Fruit fly (Drosophila melanogaster) whole organism, prepupa: ENCODE results near the gene CG17734.

Source experiments
- Blimp-1 ChIP-seq: fragments of 200-800 bp; sonication (Bioruptor generic); optimal IDR thresholded peaks from 3 replicates; lab custom pipeline; 2017; ENCODE audit warnings: missing biosample characterization, missing genetic modification characterization, mild to moderate bottlenecking, moderate library complexity, missing genetic modification reagents
- CG11294 ChIP-seq: fragments of 200-800 bp; sonication (Bioruptor generic); IDR thresholded peaks from 2 replicates; pipeline ENCODE4 v1.3.6; 2022; ENCODE audit warnings: missing biosample characterization, missing genetic modification characterization
- CG11762 ChIP-seq: fragments of 200-800 bp; sonication (Bioruptor generic); optimal IDR thresholded peaks from 3 replicates; lab custom pipeline; 2016; ENCODE audit warnings: missing biosample characterization, missing genetic modification characterization; ENCODE audit not compliant: insufficient read depth
- CG11902 ChIP-seq: fragments of 200-800 bp; sonication (Bioruptor generic); optimal IDR thresholded peaks from 3 replicates; lab custom pipeline; 2016; ENCODE audit warnings: missing biosample characterization, missing genetic modification characterization
- CG15336 ChIP-seq: fragments of 200-800 bp; sonication (Bioruptor generic); IDR thresholded peaks from 2 replicates; pipeline ENCODE4 v1.3.6; 2022; ENCODE audit warnings: missing biosample characterization, missing genetic modification characterization
- CG1621 ChIP-seq: fragments of 200-800 bp; sonication (Bioruptor generic); optimal IDR thresholded peaks from 3 replicates; lab custom pipeline; 2018; ENCODE audit warnings: missing biosample characterization, mild to moderate bottlenecking, missing genetic modification characterization
- CG3032 ChIP-seq: fragments of 200-800 bp; optimal IDR thresholded peaks from 2 replicates; lab custom pipeline; 2019; ENCODE audit warnings: missing biosample characterization, mild to moderate bottlenecking, missing genetic modification characterization, moderate library complexity
- CG31627 ChIP-seq: fragments of 200-800 bp; sonication (Bioruptor generic); optimal IDR thresholded peaks from 3 replicates; lab custom pipeline; 2016; ENCODE audit warnings: missing biosample characterization, missing genetic modification characterization
- CG34406 ChIP-seq: fragments of 200-800 bp; sonication (Bioruptor generic); optimal IDR thresholded peaks from 3 replicates; lab custom pipeline; 2016; ENCODE audit warnings: missing biosample characterization, missing genetic modification characterization
- CG4318 ChIP-seq: fragments of 200-800 bp; sonication (Bioruptor generic); optimal IDR thresholded peaks from 3 replicates; lab custom pipeline; 2017; ENCODE audit warnings: missing biosample characterization, mild to moderate bottlenecking, missing genetic modification characterization
- CG6163 ChIP-seq: fragments of 200-800 bp; sonication (Bioruptor generic); IDR thresholded peaks from 3 replicates; pipeline ENCODE4 v1.3.6; 2022; ENCODE audit warnings: missing biosample characterization, missing genetic modification characterization
- CG6276 ChIP-seq: fragments of 200-800 bp; sonication (Bioruptor generic); optimal IDR thresholded peaks from 2 replicates; lab custom pipeline; 2017; ENCODE audit warnings: missing biosample characterization, mild to moderate bottlenecking, missing genetic modification characterization
- CG6808 ChIP-seq: fragments of 200-800 bp; sonication (Bioruptor generic); optimal IDR thresholded peaks from 3 replicates; lab custom pipeline; 2017; ENCODE audit warnings: missing biosample characterization, missing genetic modification characterization, mild to moderate bottlenecking, moderate library complexity, missing genetic modification reagents
- CG6854 ChIP-seq: fragments of 200-800 bp; sonication (Bioruptor generic); optimal IDR thresholded peaks from 2 replicates; lab custom pipeline; 2017; ENCODE audit warnings: missing biosample characterization, mild to moderate bottlenecking, missing genetic modification characterization
- CG7368 ChIP-seq: fragments of 200-800 bp; sonication (Bioruptor generic); optimal IDR thresholded peaks from 3 replicates; lab custom pipeline; 2016; ENCODE audit warnings: missing biosample characterization, missing genetic modification characterization
- CG8119 ChIP-seq: fragments of 200-800 bp; sonication (Bioruptor generic); IDR thresholded peaks from 3 replicates; pipeline ENCODE4 v1.3.6; 2022; ENCODE audit warnings: missing biosample characterization, missing genetic modification characterization
- CG8319 ChIP-seq: fragments of 200-800 bp; sonication (Bioruptor generic); optimal IDR thresholded peaks from 3 replicates; lab custom pipeline; 2016; ENCODE audit warnings: missing biosample characterization, missing genetic modification characterization
- CG8632 ChIP-seq: fragments of 200-800 bp; sonication (Bioruptor generic); optimal IDR thresholded peaks from 3 replicates; lab custom pipeline; 2016; ENCODE audit warnings: missing biosample characterization, missing genetic modification characterization
- Ets21C ChIP-seq: fragments of 200-800 bp; sonication (Bioruptor generic); optimal IDR thresholded peaks from 3 replicates; lab custom pipeline; 2016; ENCODE audit warnings: missing biosample characterization, missing genetic modification characterization
- Ets96B ChIP-seq: fragments of 200-800 bp; optimal IDR thresholded peaks from 2 replicates; lab custom pipeline; 2019; ENCODE audit warnings: missing biosample characterization, mild to moderate bottlenecking, missing genetic modification characterization, moderate library complexity
- Gug ChIP-seq: fragments of 200-800 bp; sonication (Bioruptor generic); IDR thresholded peaks from 2 replicates; pipeline ENCODE4 v1.3.6; 2022; ENCODE audit warnings: missing biosample characterization, missing genetic modification characterization
- Hr38 ChIP-seq: sonication (Bioruptor generic); optimal IDR thresholded peaks from 2 replicates; lab custom pipeline; 2016; ENCODE audit warnings: missing biosample characterization, missing genetic modification characterization
- Hr39 ChIP-seq: fragments of 200-800 bp; sonication (Bioruptor generic); optimal IDR thresholded peaks from 2 replicates; lab custom pipeline; 2016; ENCODE audit warnings: missing biosample characterization, missing genetic modification characterization
- Hr4 ChIP-seq: fragments of 200-800 bp; sonication (Bioruptor generic); optimal IDR thresholded peaks from 3 replicates; lab custom pipeline; 2016; ENCODE audit warnings: missing biosample characterization, missing genetic modification characterization
- Lpt ChIP-seq: fragments of 200-800 bp; sonication (Bioruptor generic); optimal IDR thresholded peaks from 3 replicates; lab custom pipeline; 2016; ENCODE audit warnings: missing biosample characterization, missing genetic modification characterization
- Met ChIP-seq: fragments of 200-800 bp; sonication (Bioruptor generic); optimal IDR thresholded peaks from 3 replicates; lab custom pipeline; 2016; ENCODE audit warnings: missing biosample characterization, missing genetic modification characterization
- OdsH ChIP-seq: fragments of 200-800 bp; sonication (Bioruptor generic); optimal IDR thresholded peaks from 3 replicates; lab custom pipeline; 2016; ENCODE audit warnings: missing biosample characterization, missing genetic modification characterization
- Smox ChIP-seq: fragments of 200-800 bp; sonication (Bioruptor generic); optimal IDR thresholded peaks from 3 replicates; lab custom pipeline; 2016; ENCODE audit warnings: missing biosample characterization, missing genetic modification characterization
- Sox102F ChIP-seq: fragments of 200-800 bp; sonication (Bioruptor generic); optimal IDR thresholded peaks from 2 replicates; lab custom pipeline; 2016; ENCODE audit warnings: missing biosample characterization, mild to moderate bottlenecking, missing genetic modification characterization
- Sox15 ChIP-seq: fragments of 200-800 bp; sonication (Bioruptor generic); optimal IDR thresholded peaks from 3 replicates; lab custom pipeline; 2016; ENCODE audit warnings: missing biosample characterization, missing genetic modification characterization
- achi ChIP-seq: fragments of 200-800 bp; sonication (Bioruptor generic); optimal IDR thresholded peaks from 3 replicates; lab custom pipeline; 2016; ENCODE audit warnings: missing biosample characterization, missing genetic modification characterization
- acj6 ChIP-seq: fragments of 200-800 bp; sonication (Bioruptor generic); optimal IDR thresholded peaks from 3 replicates; lab custom pipeline; 2016; ENCODE audit warnings: missing biosample characterization, missing genetic modification characterization
- dsx ChIP-seq: fragments of 200-800 bp; optimal IDR thresholded peaks from 3 replicates; lab custom pipeline; 2019; ENCODE audit warnings: missing biosample characterization, mild to moderate bottlenecking, missing genetic modification characterization, moderate library complexity; ENCODE audit not compliant: poor library complexity, severe bottlenecking
- eg ChIP-seq: fragments of 200-800 bp; sonication (Bioruptor generic); IDR thresholded peaks from 3 replicates; pipeline ENCODE4 v1.3.6; 2022; ENCODE audit warnings: missing biosample characterization, missing genetic modification characterization
- esn ChIP-seq: fragments of 200-800 bp; sonication (Bioruptor generic); optimal IDR thresholded peaks from 2 replicates; lab custom pipeline; 2016; ENCODE audit warnings: missing biosample characterization, mild to moderate bottlenecking, missing genetic modification characterization, moderate library complexity
- fd85E ChIP-seq: fragments of 200-800 bp; sonication (Bioruptor generic); optimal IDR thresholded peaks from 3 replicates; lab custom pipeline; 2016; ENCODE audit warnings: missing biosample characterization, missing genetic modification characterization
- fkh ChIP-seq: fragments of 200-800 bp; sonication (Bioruptor generic); optimal IDR thresholded peaks from 3 replicates; lab custom pipeline; 2017; ENCODE audit warnings: missing biosample characterization, mild to moderate bottlenecking, missing genetic modification characterization, moderate library complexity
- lz ChIP-seq: fragments of 200-800 bp; sonication (Bioruptor generic); optimal IDR thresholded peaks from 3 replicates; lab custom pipeline; 2016; ENCODE audit warnings: missing biosample characterization, missing genetic modification characterization
- net ChIP-seq: fragments of 200-800 bp; sonication (Bioruptor generic); optimal IDR thresholded peaks from 3 replicates; lab custom pipeline; 2016; ENCODE audit warnings: missing biosample characterization, missing genetic modification characterization
- pdm3 ChIP-seq: fragments of 200-800 bp; sonication (Bioruptor generic); optimal IDR thresholded peaks from 3 replicates; lab custom pipeline; 2016; ENCODE audit warnings: missing biosample characterization, missing genetic modification characterization
- salr ChIP-seq, 2 experiments: fragments of 200-800 bp; sonication (Bioruptor generic); optimal IDR thresholded peaks; 3 replicates each; lab custom pipeline; 2016 to 2018; ENCODE audit warnings: missing biosample characterization in 2 of 2, missing genetic modification characterization in 2 of 2, mild to moderate bottlenecking in 1 of 2
- svp ChIP-seq: fragments of 200-800 bp; sonication (Bioruptor generic); peaks from one replicate; lab custom pipeline; 2016; ENCODE audit warnings: missing biosample characterization, missing genetic modification characterization
- topi ChIP-seq: fragments of 200-800 bp; sonication (Bioruptor generic); optimal IDR thresholded peaks from 3 replicates; lab custom pipeline; 2016; ENCODE audit warnings: missing biosample characterization, missing genetic modification characterization
- vri ChIP-seq: fragments of 200-800 bp; sonication (Bioruptor generic); optimal IDR thresholded peaks from 3 replicates; lab custom pipeline; 2016; ENCODE audit warnings: missing biosample characterization, mild to moderate bottlenecking, missing genetic modification characterization

CG17734 gene

DNA sequence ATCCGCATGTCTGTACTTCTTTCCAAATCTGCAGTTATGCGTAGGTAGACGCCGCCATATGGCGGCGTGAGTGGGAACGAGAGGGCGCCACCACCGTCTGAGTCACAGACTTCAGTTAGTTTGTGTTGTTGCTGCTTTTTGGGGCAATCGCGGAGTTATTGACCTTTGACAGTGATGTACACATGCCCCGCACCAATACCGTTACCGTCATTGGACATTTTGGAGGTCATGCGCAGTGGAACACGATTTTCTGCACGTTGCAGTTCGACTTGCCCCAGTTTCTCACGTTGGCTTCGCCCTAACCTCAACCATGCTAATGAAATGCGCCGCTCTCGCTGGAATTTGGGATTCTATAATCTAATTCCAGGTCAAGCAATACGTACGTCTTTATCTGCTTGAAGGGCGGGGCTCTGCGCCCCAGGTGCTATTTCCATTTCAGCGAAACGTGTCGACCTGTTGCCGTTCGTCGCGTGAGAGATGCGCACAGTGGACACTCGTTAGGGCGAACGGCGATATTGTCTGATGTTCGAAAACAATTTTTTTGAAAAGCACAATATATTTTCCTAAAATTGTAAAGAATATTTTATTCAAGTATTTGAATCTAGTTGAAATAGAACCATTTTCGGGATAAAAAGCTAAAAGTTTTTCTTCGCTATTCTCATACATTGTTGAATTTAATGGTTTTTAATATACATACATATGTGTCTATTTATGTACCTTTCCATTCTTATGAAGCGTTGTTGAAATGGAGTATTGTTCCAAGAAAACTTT lies 32.3 kb downstream of the CG17734 start (continued):
- TF ChIP-seq pdm3 (GFP tag; lab: Kevin White, UChicago) (peak; percentile 82), vri (peak; percentile 39), CG8632 (GFP tag; lab: Kevin White, UChicago) (peak; percentile 54), CG7368 (GFP tag; lab: Kevin White, UChicago) (peak; percentile 43), Smox (GFP tag; lab: Kevin White, UChicago) (peak; percentile 79), CG1621 (no peak), fkh (no peak), topi (GFP tag; lab: Kevin White, UChicago) (peak; percentile 79), Hr39 (GFP tag; lab: Kevin White, UChicago) (peak; percentile 81), CG3032 (tag; lab: Kevin White, UChicago) (peak; percentile 49), Blimp-1 (GFP tag; lab: Kevin White, UChicago) (peak; percentile 28), Sox102F (GFP tag; lab: Kevin White, UChicago) (peak; percentile 72), Lpt (GFP tag; lab: Kevin White, UChicago) (peak; percentile 36), CG6163 (peak; percentile 70), net (peak; percentile 72), CG11294 (GFP tag; lab: Robert Waterston, UW) (no peak), CG6276 (GFP tag; lab: Kevin White, UChicago) (no peak), CG15336 (GFP tag; lab: Robert Waterston, UW) (peak; percentile 69), Hr38 (GFP tag; lab: Kevin White, UChicago) (no peak), acj6 (GFP tag; lab: Kevin White, UChicago) (peak; percentile 64), Met (GFP tag; lab: Kevin White, UChicago) (peak; percentile 81), svp (peak; percentile 95), CG34406 (GFP tag; lab: Kevin White, UChicago) (peak; percentile 48), dsx (GFP tag; lab: Kevin White, UChicago) (peak; percentile 12), Hr4 (GFP tag; lab: Kevin White, UChicago) (peak; percentile 80), OdsH (GFP tag; lab: Kevin White, UChicago) (peak; percentile 68), CG8119 (GFP tag; lab: Robert Waterston, UW) (peak; percentile 53; the same call in 2 of the 3 replicates), CG31627 (GFP tag; lab: Kevin White, UChicago) (peak; percentile 83)
- TF ChIP-seq, all 60 proteins: peak for 49

DNA sequence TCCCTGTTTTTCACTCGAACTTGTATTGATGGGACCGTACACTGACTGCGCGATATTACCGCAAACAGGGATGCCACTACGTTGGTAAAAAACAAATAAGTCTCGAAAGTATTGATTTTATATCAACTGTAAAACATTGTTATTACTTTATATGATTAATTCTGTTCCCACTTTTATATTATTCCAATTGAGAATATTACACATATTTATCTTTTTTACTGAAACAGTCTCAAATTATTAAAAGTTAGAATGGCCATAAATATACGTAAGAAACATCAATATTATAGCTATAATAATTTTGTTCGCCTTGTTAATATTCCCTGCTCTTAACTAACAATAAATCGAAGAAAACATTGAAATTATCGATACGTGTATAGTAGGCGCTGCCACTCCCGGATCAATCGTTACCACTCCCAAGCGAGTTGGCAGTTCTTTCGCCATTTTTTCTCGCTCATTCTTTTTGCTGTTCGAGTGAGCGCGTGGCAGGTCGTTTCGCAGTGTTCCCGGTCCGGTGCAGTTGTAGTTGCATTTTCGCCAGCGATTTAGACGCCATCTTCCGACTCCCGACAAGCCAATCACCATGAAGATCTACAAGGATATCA lies 33.9 kb downstream of the CG17734 start, which contains the start of the genes SdhC and Tctp:
Gene SdhC (minus strand): TSS at position 49 of the 602 bp plus-strand sequence.
Gene Tctp (plus strand): TSS at position 447 of the 602 bp plus-strand sequence.
- TF ChIP-seq CG11902 (GFP tag; lab: Kevin White, UChicago): no peak
- peak; percentile 5 for TF ChIP-seq net
- peak; percentile 19 for TF ChIP-seq CG1621
- TF ChIP-seq CG34406 (GFP tag; lab: Kevin White, UChicago): peak; percentile 33
- TF ChIP-seq CG6854 (GFP tag; lab: Kevin White, UChicago): peak; percentile 66
- TF ChIP-seq CG15336 (GFP tag; lab: Robert Waterston, UW): no peak
- peak in 1 of 2 experiments; percentile 10 for TF ChIP-seq salr (GFP tag; optimal IDR thresholded peaks at IDR 0.05; lab: Kevin White, UChicago)
- TF ChIP-seq Smox (GFP tag; lab: Kevin White, UChicago): peak; percentile 47
- TF ChIP-seq CG11294 (GFP tag; lab: Robert Waterston, UW): no peak
- TF ChIP-seq CG6808 (GFP tag; lab: Kevin White, UChicago): peak; percentile 12
- peak; percentile 74 for TF ChIP-seq svp
- TF ChIP-seq Ets96B (tag; lab: Kevin White, UChicago): no peak
- TF ChIP-seq CG3032 (tag; lab: Kevin White, UChicago): peak; percentile 23
- peak; percentile 42 for TF ChIP-seq Sox102F (GFP tag; lab: Kevin White, UChicago)
- no peak for TF ChIP-seq CG11762 (GFP tag; lab: Kevin White, UChicago)
- TF ChIP-seq lz (GFP tag; lab: Kevin White, UChicago): peak; percentile 47
- TF ChIP-seq fd85E: no peak
- peak; percentile 83 for TF ChIP-seq fkh
- TF ChIP-seq OdsH (GFP tag; lab: Kevin White, UChicago): peak; percentile 43
- TF ChIP-seq Blimp-1 (GFP tag; lab: Kevin White, UChicago): no peak
- peak; percentile 68 for TF ChIP-seq esn (GFP tag; lab: Kevin White, UChicago)
- no peak for TF ChIP-seq CG8319 (GFP tag; lab: Kevin White, UChicago)
- peak; percentile 64 for TF ChIP-seq Met (GFP tag; lab: Kevin White, UChicago)
- peak; percentile 28 for TF ChIP-seq Ets21C (GFP tag; lab: Kevin White, UChicago)
- TF ChIP-seq pdm3 (GFP tag; lab: Kevin White, UChicago): peak; percentile 52
- TF ChIP-seq Sox15 (GFP tag; lab: Kevin White, UChicago): no peak
- peak; percentile 53 for TF ChIP-seq achi (GFP tag; lab: Kevin White, UChicago)
- no peak for TF ChIP-seq CG4318 (GFP tag; lab: Kevin White, UChicago)
- peak; percentile 49 for TF ChIP-seq topi (GFP tag; lab: Kevin White, UChicago)
- peak; percentile 10 for TF ChIP-seq dsx (GFP tag; lab: Kevin White, UChicago)
- no peak for TF ChIP-seq Gug (GFP tag; lab: Robert Waterston, UW)
- TF ChIP-seq eg (GFP tag; lab: Robert Waterston, UW): peak; percentile 28; the same call in 1 of the 3 replicates
- TF ChIP-seq CG8632 (GFP tag; lab: Kevin White, UChicago): no peak
- peak; percentile 24 for TF ChIP-seq acj6 (GFP tag; lab: Kevin White, UChicago)
